Worm (Caenorhabditis elegans) whole organism, young adult: Measurements from ENCODE around the gene M153.5.

Source experiments
- C17E4.6 ChIP-seq: fragments of 200-800 bp; sonication (Bioruptor generic); IDR thresholded peaks from 2 replicates; pipeline ENCODE4 v1.3.6; 2022; ENCODE audit warnings: missing genetic modification reagents, missing genetic modification characterization, missing compliant biosample characterization
- F33H1.4 ChIP-seq: fragments of 200-800 bp; sonication (Bioruptor generic); IDR thresholded peaks from 2 replicates; pipeline ENCODE4 v1.3.6; 2022; ENCODE audit warnings: missing genetic modification reagents, missing genetic modification characterization, missing compliant biosample characterization
- F57C9.4 ChIP-seq: sonication (generic microtip); optimal IDR thresholded peaks from 2 replicates; lab custom pipeline; 2017; ENCODE audit warnings: mild to moderate bottlenecking, missing genetic modification characterization, missing compliant biosample characterization
- K12H6.12 ChIP-seq: fragments of 200-800 bp; sonication (Bioruptor generic); optimal IDR thresholded peaks from 2 replicates; lab custom pipeline; 2018; ENCODE audit warnings: mild to moderate bottlenecking, missing genetic modification characterization, missing compliant biosample characterization
- T26A5.8 ChIP-seq: sonication (generic microtip); optimal IDR thresholded peaks from 2 replicates; lab custom pipeline; 2016; ENCODE audit warnings: missing genetic modification characterization, missing compliant biosample characterization
- Y79H2A.3 ChIP-seq: fragments of 200-800 bp; sonication (Bioruptor generic); conservative IDR thresholded peaks from 2 replicates; pipeline ENCODE4 v1.3.6; 2022; ENCODE audit warnings: missing genetic modification reagents, missing genetic modification characterization, missing compliant biosample characterization
- ZK185.1 ChIP-seq: sonication (generic microtip); optimal IDR thresholded peaks from 2 replicates; lab custom pipeline; 2016; ENCODE audit warnings: mild to moderate bottlenecking, missing genetic modification characterization, missing compliant biosample characterization; ENCODE audit not compliant: poor library complexity, severe bottlenecking
- aptf-2 ChIP-seq: fragments of 200-800 bp; sonication (Bioruptor generic); conservative IDR thresholded peaks from 2 replicates; pipeline ENCODE4 v1.3.6; 2022; ENCODE audit warnings: missing genetic modification reagents, missing genetic modification characterization, missing compliant biosample characterization
- cebp-1 ChIP-seq, 2 experiments: fragments of 200-800 bp in 1 of 2; sonication (Bioruptor generic) in 1 of 2; sonication (generic microtip) in 1 of 2; IDR thresholded peaks in 1 of 2; optimal IDR thresholded peaks in 1 of 2; 2 replicates each; pipeline versions ENCODE4 v1.3.6 to Lab custom; 2017 to 2022; ENCODE audit warnings: missing compliant biosample characterization in 2 of 2, missing genetic modification characterization in 2 of 2, mild to moderate bottlenecking in 1 of 2, missing genetic modification reagents in 1 of 2, moderate library complexity in 1 of 2
- ceh-27 ChIP-seq: fragments of 200-800 bp; sonication (Bioruptor generic); optimal IDR thresholded peaks from 2 replicates; lab custom pipeline; 2018; ENCODE audit warnings: mild to moderate bottlenecking, missing genetic modification characterization, moderate library complexity, missing compliant biosample characterization
- efl-1 ChIP-seq: fragments of 150-350 bp; optimal IDR thresholded peaks from 2 replicates; lab custom pipeline; 2014; ENCODE audit warnings: missing biosample characterization, missing genetic modification reagents, missing genetic modification characterization
- egrh-3 ChIP-seq: fragments of 200-800 bp; sonication (Bioruptor generic); IDR thresholded peaks from 2 replicates; pipeline ENCODE4 v1.3.6; 2022; ENCODE audit warnings: missing genetic modification reagents, missing genetic modification characterization, missing compliant biosample characterization
- hlh-26 ChIP-seq: fragments of 200-800 bp; sonication (Bioruptor generic); conservative IDR thresholded peaks from 2 replicates; pipeline ENCODE4 v1.3.6; 2022; ENCODE audit warnings: missing genetic modification reagents, missing genetic modification characterization, missing compliant biosample characterization
- hrde-1 ChIP-seq: sonication (generic microtip); optimal IDR thresholded peaks from 2 replicates; lab custom pipeline; 2016; ENCODE audit warnings: missing genetic modification characterization, mild to moderate bottlenecking, missing compliant biosample characterization, moderate library complexity, missing genotype, missing genetic modification reagents, borderline replicate concordance
- lag-1 ChIP-seq: fragments of 200-800 bp; sonication (Bioruptor generic); IDR thresholded peaks from 2 replicates; pipeline ENCODE4 v1.3.6; 2022; ENCODE audit warnings: missing genetic modification reagents, missing genetic modification characterization, missing compliant biosample characterization
- lin-40 ChIP-seq: sonication (generic microtip); optimal IDR thresholded peaks from 2 replicates; lab custom pipeline; 2016; ENCODE audit warnings: missing genetic modification characterization, mild to moderate bottlenecking, missing compliant biosample characterization, missing genotype, missing genetic modification reagents
- lir-1 ChIP-seq: fragments of 200-800 bp; sonication (Bioruptor generic); conservative IDR thresholded peaks from 2 replicates; pipeline ENCODE4 v1.3.6; 2022; ENCODE audit warnings: missing genetic modification reagents, missing genetic modification characterization, missing compliant biosample characterization
- lsy-27 ChIP-seq: sonication (generic microtip); optimal IDR thresholded peaks from 2 replicates; lab custom pipeline; 2017; ENCODE audit warnings: missing genetic modification characterization, mild to moderate bottlenecking, missing compliant biosample characterization, antibody characterized with exemption, missing genotype, borderline replicate concordance; ENCODE audit not compliant: insufficient read depth
- madf-6 ChIP-seq: fragments of 200-800 bp; sonication (Bioruptor generic); IDR thresholded peaks from 2 replicates; pipeline ENCODE4 v1.3.6; 2022; ENCODE audit warnings: missing genetic modification reagents, missing genetic modification characterization, missing compliant biosample characterization
- mxl-1 ChIP-seq: sonication (generic microtip); optimal IDR thresholded peaks from 2 replicates; lab custom pipeline; 2016; ENCODE audit warnings: missing genetic modification characterization, missing compliant biosample characterization
- nfya-1 ChIP-seq: sonication (generic microtip); optimal IDR thresholded peaks from 2 replicates; lab custom pipeline; 2017; ENCODE audit warnings: antibody characterized with exemption, missing compliant biosample characterization, missing genetic modification characterization, borderline replicate concordance; ENCODE audit not compliant: insufficient read depth
- nfyb-1 ChIP-seq: fragments of 200-800 bp; sonication (Bioruptor generic); IDR thresholded peaks from 2 replicates; pipeline ENCODE4 v1.3.6; 2022; ENCODE audit warnings: missing genetic modification reagents, missing genetic modification characterization, missing compliant biosample characterization
- nhr-80 ChIP-seq: sonication (generic microtip); optimal IDR thresholded peaks from 2 replicates; lab custom pipeline; 2016; ENCODE audit warnings: missing genetic modification characterization, missing compliant biosample characterization
- rcor-1 ChIP-seq: fragments of 200-800 bp; sonication (Bioruptor generic); IDR thresholded peaks from 2 replicates; pipeline ENCODE4 v1.3.6; 2022; ENCODE audit warnings: missing genetic modification reagents, missing genetic modification characterization, missing compliant biosample characterization
- snpc-1.1 ChIP-seq: sonication (generic microtip); optimal IDR thresholded peaks from 2 replicates; lab custom pipeline; 2017; ENCODE audit warnings: missing genetic modification characterization, mild to moderate bottlenecking, missing compliant biosample characterization, antibody characterized with exemption, moderate library complexity, missing genotype, missing genetic modification reagents; ENCODE audit not compliant: insufficient read depth
- tbx-9 ChIP-seq: sonication (generic microtip); optimal IDR thresholded peaks from 2 replicates; lab custom pipeline; 2016; ENCODE audit warnings: borderline replicate concordance, missing genetic modification characterization, inconsistent platforms, missing compliant biosample characterization
- zfh-2 ChIP-seq: fragments of 200-800 bp; sonication (Bioruptor generic); conservative IDR thresholded peaks from 2 replicates; pipeline ENCODE4 v1.3.6; 2022; ENCODE audit warnings: missing genetic modification reagents, missing genetic modification characterization, missing compliant biosample characterization
- ztf-25 ChIP-seq: fragments of 200-800 bp; sonication (Bioruptor generic); IDR thresholded peaks from 2 replicates; pipeline ENCODE4 v1.3.6; 2022; ENCODE audit warnings: missing genetic modification reagents, missing genetic modification characterization, missing compliant biosample characterization
- ztf-26 ChIP-seq: sonication (generic microtip); optimal IDR thresholded peaks from 2 replicates; lab custom pipeline; 2017; ENCODE audit warnings: missing genetic modification characterization, missing compliant biosample characterization

The M153.5 gene

ce11 chrX:12175667-12176278, 32.0 kb downstream of the M153.5 start:
- TF ChIP-seq lir-1 (GFP tag; lab: Robert Waterston, UW) (no peak), ztf-25 (GFP tag; lab: Robert Waterston, UW) (peak; percentile 32; the same call in 1 of the 2 replicates), cebp-1 (GFP tag; IDR thresholded peaks at IDR 0.05; lab: Robert Waterston, UW) (no peak), cebp-1 (tag; optimal IDR thresholded peaks at IDR 0.05; lab: Kevin White, UChicago) (peak; percentile 23), rcor-1 (GFP tag; lab: Robert Waterston, UW) (no peak), F33H1.4 (GFP tag; lab: Robert Waterston, UW) (no peak), Y79H2A.3 (GFP tag; lab: Robert Waterston, UW) (no peak)

- TF ChIP-seq ZK185.1 (tag; lab: Kevin White, UChicago) (peak; percentile 6), K12H6.12 (tag; lab: Kevin White, UChicago) (no peak), tbx-9 (no peak), hrde-1 (tag; lab: Kevin White, UChicago) (no peak), lin-40 (tag; lab: Kevin White, UChicago) (peak; percentile 20), F57C9.4 (tag; lab: Kevin White, UChicago) (no peak), hlh-26 (GFP tag; lab: Robert Waterston, UW) (no peak), madf-6 (no peak), snpc-1.1 (no peak), aptf-2 (GFP tag; lab: Robert Waterston, UW) (no peak)
These were observed 32.6 kb downstream of the M153.5 start for ce11 chrX:12176394-12176793.

ce11 chrX:12176873-12177293, 33.1 kb downstream of the M153.5 start:
- no peak for TF ChIP-seq nfya-1 (tag; lab: Kevin White, UChicago)
- peak; percentile 32 for TF ChIP-seq ceh-27 (GFP tag; lab: Kevin White, UChicago)
- peak; percentile 62 for TF ChIP-seq zfh-2 (GFP tag; lab: Robert Waterston, UW)
- TF ChIP-seq egrh-3 (GFP tag; lab: Robert Waterston, UW): peak; percentile 58; the same call in 1 of the 2 replicates
- TF ChIP-seq cebp-1 (GFP tag; IDR thresholded peaks at IDR 0.05; lab: Robert Waterston, UW): no peak
- TF ChIP-seq cebp-1 (tag; optimal IDR thresholded peaks at IDR 0.05; lab: Kevin White, UChicago): peak; percentile 12
- TF ChIP-seq lsy-27 (tag; lab: Kevin White, UChicago): no peak
- TF ChIP-seq tbx-9: no peak
- TF ChIP-seq nfyb-1 (GFP tag; lab: Robert Waterston, UW): no peak
- TF ChIP-seq C17E4.6 (GFP tag; lab: Robert Waterston, UW): no peak
- TF ChIP-seq ztf-26 (tag; lab: Kevin White, UChicago): no peak
- TF ChIP-seq efl-1 (GFP tag; lab: Kevin White, UChicago): no peak
- TF ChIP-seq T26A5.8 (tag; lab: Kevin White, UChicago): no peak

- TF ChIP-seq lin-40 (tag; lab: Kevin White, UChicago): peak; percentile 6
- TF ChIP-seq lag-1 (GFP tag; lab: Robert Waterston, UW): no peak
- TF ChIP-seq, all 124 proteins: peak for 1
These were observed 33.7 kb downstream of the M153.5 start for ce11 chrX:12177521-12177920.

ce11 chrX:12178351-12179089, 34.7 kb downstream of the M153.5 start:
- TF ChIP-seq mxl-1: no peak
- TF ChIP-seq nhr-80: peak; percentile 28
